Worm (Caenorhabditis elegans) whole organism, L3 larva: ENCODE measurements around the gene C34C12.1.

Experiments
- R02D3.7 ChIP-seq: fragments of 150-350 bp; optimal IDR thresholded peaks from 2 replicates; lab custom pipeline; 2014; ENCODE audit warnings: missing biosample characterization, missing genetic modification characterization
- ZK546.5 ChIP-seq: sonication (generic microtip); optimal IDR thresholded peaks from 2 replicates; lab custom pipeline; 2017; ENCODE audit warnings: missing biosample characterization, missing genetic modification characterization
- aly-2 ChIP-seq: fragments of 150-350 bp; optimal IDR thresholded peaks from 2 replicates; lab custom pipeline; 2014; ENCODE audit warnings: missing biosample characterization, missing genetic modification characterization
- ama-1 ChIP-seq: fragments of 150-350 bp; optimal IDR thresholded peaks from 2 replicates; lab custom pipeline; 2018
- ceh-16 ChIP-seq: sonication (generic microtip); optimal IDR thresholded peaks from 2 replicates; lab custom pipeline; 2017; ENCODE audit warnings: missing biosample characterization, missing genetic modification characterization
- ceh-28 ChIP-seq: fragments of 150-350 bp; optimal IDR thresholded peaks from 2 replicates; lab custom pipeline; 2014; ENCODE audit warnings: missing biosample characterization, missing genetic modification reagents, missing genetic modification characterization
- ceh-82 ChIP-seq: fragments of 150-350 bp; optimal IDR thresholded peaks from 2 replicates; lab custom pipeline; 2014; ENCODE audit warnings: missing biosample characterization, missing genetic modification characterization
- ceh-9 ChIP-seq: sonication (generic microtip); optimal IDR thresholded peaks from 2 replicates; lab custom pipeline; 2018; ENCODE audit warnings: missing biosample characterization, missing genetic modification characterization
- daf-12 ChIP-seq: fragments of 150-350 bp; optimal IDR thresholded peaks from 2 replicates; lab custom pipeline; 2014; ENCODE audit warnings: missing biosample characterization, missing genetic modification reagents, missing genetic modification characterization
- egl-27 ChIP-seq: sonication (generic microtip); optimal IDR thresholded peaks from 4 replicates; lab custom pipeline; 2017; ENCODE audit warnings: missing biosample characterization, missing genetic modification reagents, missing genetic modification characterization
- egl-5 ChIP-seq: fragments of 150-350 bp; optimal IDR thresholded peaks from 2 replicates; lab custom pipeline; 2017; ENCODE audit warnings: missing biosample characterization, missing genetic modification reagents, missing genetic modification characterization, inconsistent platforms
- elt-1 ChIP-seq: fragments of 150-350 bp; optimal IDR thresholded peaks from 2 replicates; lab custom pipeline; 2014; ENCODE audit warnings: missing biosample characterization, missing genetic modification characterization
- elt-2 ChIP-seq: sonication (generic microtip); optimal IDR thresholded peaks from 2 replicates; lab custom pipeline; 2016; ENCODE audit warnings: missing genetic modification reagents, mild to moderate bottlenecking, missing genetic modification characterization, missing compliant biosample characterization
- elt-3 ChIP-seq, 3 experiments: fragments of 150-350 bp in 1 of 3; sonication (generic microtip) in 2 of 3; optimal IDR thresholded peaks; 2 replicates in 2 of 3; 4 replicates in 1 of 3; lab custom pipeline; 2014 to 2017; ENCODE audit warnings: missing biosample characterization in 3 of 3, missing genetic modification characterization in 3 of 3
- eor-1 ChIP-seq, 2 experiments: fragments of 150-350 bp; optimal IDR thresholded peaks; 2 replicates each; lab custom pipeline; 2014 to 2018; ENCODE audit warnings: missing biosample characterization in 2 of 2, missing genetic modification characterization in 2 of 2
- fkh-10 ChIP-seq: sonication (generic microtip); optimal IDR thresholded peaks from 2 replicates; lab custom pipeline; 2017; ENCODE audit warnings: missing biosample characterization, missing genetic modification reagents, missing genetic modification characterization
- fkh-2 ChIP-seq: fragments of 150-350 bp; optimal IDR thresholded peaks from 2 replicates; lab custom pipeline; 2014; ENCODE audit warnings: missing biosample characterization, missing genetic modification reagents, missing genetic modification characterization
- hmg-11 ChIP-seq: sonication (generic microtip); optimal IDR thresholded peaks from 2 replicates; lab custom pipeline; 2016; ENCODE audit warnings: missing genetic modification characterization, missing compliant biosample characterization
- jun-1 ChIP-seq: fragments of 150-350 bp; optimal IDR thresholded peaks from 2 replicates; lab custom pipeline; 2014; ENCODE audit warnings: missing biosample characterization, missing genetic modification reagents, missing genetic modification characterization
- lin-15B ChIP-seq: fragments of 150-350 bp; optimal IDR thresholded peaks from 2 replicates; lab custom pipeline; 2014; ENCODE audit warnings: missing biosample characterization, missing genetic modification characterization
- lin-39 ChIP-seq: fragments of 150-350 bp; optimal IDR thresholded peaks from 2 replicates; lab custom pipeline; 2018; ENCODE audit warnings: missing biosample characterization, missing genetic modification reagents, missing genetic modification characterization
- lsy-12 ChIP-seq: sonication (generic microtip); optimal IDR thresholded peaks from 2 replicates; lab custom pipeline; 2016; ENCODE audit warnings: mild to moderate bottlenecking, missing genetic modification characterization, missing compliant biosample characterization
- mdl-1 ChIP-seq: fragments of 150-350 bp; optimal IDR thresholded peaks from 2 replicates; lab custom pipeline; 2014; ENCODE audit warnings: missing biosample characterization, missing genetic modification characterization
- mml-1 ChIP-seq: fragments of 150-350 bp; sonication (generic microtip); optimal IDR thresholded peaks from 3 replicates; lab custom pipeline; 2014; ENCODE audit warnings: missing biosample characterization, missing genetic modification characterization
- nfya-1 ChIP-seq: sonication (generic microtip); optimal IDR thresholded peaks from 2 replicates; lab custom pipeline; 2017; ENCODE audit warnings: missing genetic modification characterization, mild to moderate bottlenecking, missing compliant biosample characterization, antibody characterized with exemption, moderate library complexity; ENCODE audit not compliant: insufficient read depth
- nhr-11 ChIP-seq: fragments of 150-350 bp; optimal IDR thresholded peaks from 2 replicates; lab custom pipeline; 2014; ENCODE audit warnings: missing biosample characterization, missing genetic modification characterization
- nhr-12 ChIP-seq: fragments of 150-350 bp; optimal IDR thresholded peaks from 2 replicates; lab custom pipeline; 2014; ENCODE audit warnings: missing biosample characterization, missing genetic modification characterization
- nhr-23 ChIP-seq: fragments of 150-350 bp; optimal IDR thresholded peaks from 2 replicates; lab custom pipeline; 2014; ENCODE audit warnings: missing biosample characterization, missing genetic modification reagents, missing genetic modification characterization
- nhr-237 ChIP-seq: fragments of 150-350 bp; optimal IDR thresholded peaks from 2 replicates; lab custom pipeline; 2014; ENCODE audit warnings: missing biosample characterization, missing genetic modification characterization
- nhr-25 ChIP-seq: sonication (generic microtip); optimal IDR thresholded peaks from 2 replicates; lab custom pipeline; 2017; ENCODE audit warnings: missing biosample characterization, missing genetic modification characterization
- nhr-28 ChIP-seq: fragments of 150-350 bp; optimal IDR thresholded peaks from 2 replicates; lab custom pipeline; 2014; ENCODE audit warnings: missing biosample characterization, missing genetic modification characterization
- nhr-43 ChIP-seq: sonication (generic microtip); optimal IDR thresholded peaks from 2 replicates; lab custom pipeline; 2016; ENCODE audit warnings: mild to moderate bottlenecking, missing genetic modification characterization, missing compliant biosample characterization; ENCODE audit not compliant: poor library complexity, severe bottlenecking
- nhr-67 ChIP-seq: fragments of 150-350 bp; optimal IDR thresholded peaks from 2 replicates; lab custom pipeline; 2014; ENCODE audit warnings: missing biosample characterization, missing genetic modification characterization
- nhr-76 ChIP-seq: fragments of 150-350 bp; sonication (generic microtip); optimal IDR thresholded peaks from 5 replicates; lab custom pipeline; 2014; ENCODE audit warnings: missing biosample characterization, missing genetic modification characterization
- nhr-77 ChIP-seq: fragments of 150-350 bp; optimal IDR thresholded peaks from 2 replicates; lab custom pipeline; 2014; ENCODE audit warnings: missing biosample characterization, missing genetic modification characterization
- pha-4 ChIP-seq: fragments of 150-350 bp; optimal IDR thresholded peaks from 2 replicates; lab custom pipeline; 2014; ENCODE audit warnings: missing biosample characterization, missing genetic modification reagents, missing genetic modification characterization
- pqm-1 ChIP-seq: fragments of 150-350 bp; optimal IDR thresholded peaks from 2 replicates; lab custom pipeline; 2017; ENCODE audit warnings: missing biosample characterization, missing genetic modification characterization, inconsistent platforms
- sea-2 ChIP-seq: fragments of 150-350 bp; sonication (generic microtip); optimal IDR thresholded peaks from 4 replicates; lab custom pipeline; 2014; ENCODE audit warnings: missing biosample characterization, missing genetic modification reagents, missing genetic modification characterization
- skn-1 ChIP-seq: fragments of 150-350 bp; optimal IDR thresholded peaks from 2 replicates; lab custom pipeline; 2014; ENCODE audit warnings: missing biosample characterization, missing genetic modification characterization
- snpc-4 ChIP-seq: fragments of 150-350 bp; optimal IDR thresholded peaks from 2 replicates; lab custom pipeline; 2014; ENCODE audit warnings: missing biosample characterization, missing genetic modification characterization
- tbx-2 ChIP-seq: sonication (generic microtip); optimal IDR thresholded peaks from 2 replicates; lab custom pipeline; 2016; ENCODE audit warnings: mild to moderate bottlenecking, missing genetic modification characterization, missing compliant biosample characterization
- unc-62 ChIP-seq: fragments of 150-350 bp; sonication (generic microtip); optimal IDR thresholded peaks from 4 replicates; lab custom pipeline; 2014; ENCODE audit warnings: missing biosample characterization, missing genetic modification reagents, missing genetic modification characterization
- zag-1 ChIP-seq: fragments of 150-350 bp; optimal IDR thresholded peaks from 2 replicates; lab custom pipeline; 2014; ENCODE audit warnings: missing biosample characterization, missing genetic modification characterization
- ztf-4 ChIP-seq: fragments of 150-350 bp; optimal IDR thresholded peaks from 2 replicates; lab custom pipeline; 2014; ENCODE audit warnings: missing biosample characterization, missing genetic modification characterization

C34C12.1 gene

DNA sequence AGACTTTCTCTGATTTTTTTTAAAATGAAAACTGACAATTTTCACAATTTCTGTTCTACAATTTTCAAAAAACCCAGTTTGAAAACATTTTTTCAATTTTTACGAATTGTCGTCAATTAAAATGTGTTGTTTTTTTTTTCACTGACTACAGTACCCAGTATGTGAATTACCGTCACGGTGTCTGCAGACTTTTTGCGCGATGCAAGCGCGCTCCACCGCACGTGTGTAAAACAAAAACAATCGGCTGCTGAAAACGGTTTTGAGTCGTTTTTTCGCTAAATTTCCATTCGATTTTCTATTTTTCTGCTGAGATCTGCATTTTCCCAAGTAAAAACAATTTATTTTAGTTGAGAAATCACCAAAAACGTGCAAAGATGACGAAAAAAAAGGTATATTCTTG lies 2.1 kb downstream of the C34C12.1 start (continued):
- peak; percentile 80 for TF ChIP-seq zag-1
- TF ChIP-seq nhr-67 (tag; lab: Kevin White, UChicago) = no peak
- peak; percentile 38 for TF ChIP-seq daf-12 (tag; lab: Kevin White, UChicago)
- peak; percentile 83 for TF ChIP-seq nhr-77 (tag; lab: Kevin White, UChicago)
- no peak for TF ChIP-seq ceh-9 (tag; lab: Kevin White, UChicago)
- TF ChIP-seq tbx-2 (tag; lab: Kevin White, UChicago) = peak; percentile 95
- peak; percentile 94 for TF ChIP-seq lin-39 (tag; lab: Kevin White, UChicago)
- TF ChIP-seq pha-4 (tag; lab: Kevin White, UChicago) = peak; percentile 99
- TF ChIP-seq pqm-1 = peak; percentile 90
- TF ChIP-seq ztf-4 (tag; lab: Kevin White, UChicago) = peak; percentile 89
- peak; percentile 28 for TF ChIP-seq nhr-237 (tag; lab: Kevin White, UChicago)
- TF ChIP-seq nhr-25 (tag; lab: Kevin White, UChicago) = peak; percentile 99
- peak; percentile 78 for TF ChIP-seq ama-1 (lab: Kevin White, UChicago)
- peak; percentile 48 for TF ChIP-seq fkh-2 (tag; lab: Kevin White, UChicago)
- TF ChIP-seq nhr-28 = peak; percentile 74
- TF ChIP-seq fkh-10 (GFP tag; lab: Kevin White, UChicago) = peak; percentile 90
- no peak for TF ChIP-seq eor-1 (tag; optimal IDR thresholded peaks at IDR 0.05; lab: Kevin White, UChicago)
- peak; percentile 99 for TF ChIP-seq lsy-12 (tag; lab: Kevin White, UChicago)
- TF ChIP-seq ZK546.5 = peak; percentile 65
- peak; percentile 92 for TF ChIP-seq nhr-11 (tag; lab: Kevin White, UChicago)
- peak; percentile 99 for TF ChIP-seq lin-15B

- peak; percentile 86 for TF ChIP-seq snpc-4 (tag; lab: Kevin White, UChicago)
- no peak for TF ChIP-seq fkh-2 (tag; lab: Kevin White, UChicago)
- peak; percentile 53 for TF ChIP-seq egl-27 (tag; lab: Kevin White, UChicago)
- TF ChIP-seq mdl-1 (tag; lab: Kevin White, UChicago) = no peak
- TF ChIP-seq nhr-76 = peak; percentile 70
- TF ChIP-seq pqm-1 = peak; percentile 1
- TF ChIP-seq ZK546.5 = peak; percentile 20
- TF ChIP-seq nhr-43 (tag; lab: Kevin White, UChicago) = peak; percentile 94
- TF ChIP-seq fkh-10 (GFP tag; lab: Kevin White, UChicago) = peak; percentile 89
- peak; percentile 97 for TF ChIP-seq lin-15B
- TF ChIP-seq nhr-77 (tag; lab: Kevin White, UChicago) = peak; percentile 83
- TF ChIP-seq nhr-237 (tag; lab: Kevin White, UChicago) = no peak
- no peak for TF ChIP-seq nhr-67 (tag; lab: Kevin White, UChicago)
- TF ChIP-seq sea-2 (GFP tag; lab: Kevin White, UChicago) = no peak
- TF ChIP-seq ceh-28 (tag; lab: Kevin White, UChicago) = peak; percentile 87
- TF ChIP-seq elt-3 (tag; optimal IDR thresholded peaks at IDR 0.05; lab: Kevin White, UChicago) = no peak
- peak; percentile 91 for TF ChIP-seq lsy-12 (tag; lab: Kevin White, UChicago)
- TF ChIP-seq ceh-82 (tag; lab: Kevin White, UChicago) = peak; percentile 83
- peak; percentile 62 for TF ChIP-seq ama-1 (lab: Kevin White, UChicago)
- TF ChIP-seq eor-1 (tag; optimal IDR thresholded peaks at IDR 0.05; lab: Kevin White, UChicago) = peak in 1 of 2 experiments; percentile 30
- peak; percentile 94 for TF ChIP-seq nhr-25 (tag; lab: Kevin White, UChicago)
- TF ChIP-seq ceh-9 (tag; lab: Kevin White, UChicago) = no peak
- TF ChIP-seq tbx-2 (tag; lab: Kevin White, UChicago) = peak; percentile 93
- peak; percentile 98 for TF ChIP-seq nhr-23 (tag; lab: Kevin White, UChicago)
- peak; percentile 71 for TF ChIP-seq skn-1
- TF ChIP-seq zag-1 = peak; percentile 37
- TF ChIP-seq elt-1 = peak; percentile 31
- peak; percentile 66 for TF ChIP-seq elt-2
- peak; percentile 66 for TF ChIP-seq egl-5 (tag; lab: Kevin White, UChicago)
- peak; percentile 93 for TF ChIP-seq jun-1 (tag; lab: Kevin White, UChicago)
- no peak for TF ChIP-seq aly-2
- TF ChIP-seq ztf-4 (tag; lab: Kevin White, UChicago) = peak; percentile 28
- peak; percentile 95 for TF ChIP-seq nfya-1 (tag; lab: Kevin White, UChicago)
- peak; percentile 89 for TF ChIP-seq R02D3.7 (tag; lab: Kevin White, UChicago)
- no peak for TF ChIP-seq mml-1 (tag; lab: Kevin White, UChicago)
- no peak for TF ChIP-seq nhr-28
- no peak for TF ChIP-seq ceh-16 (tag; lab: Kevin White, UChicago)
- no peak for TF ChIP-seq nhr-12 (tag; lab: Kevin White, UChicago)
- peak; percentile 95 for TF ChIP-seq pha-4 (tag; lab: Kevin White, UChicago)
- TF ChIP-seq hmg-11 (tag; lab: Kevin White, UChicago) = peak; percentile 89
- TF ChIP-seq nhr-11 (tag; lab: Kevin White, UChicago) = peak; percentile 57
- peak; percentile 80 for TF ChIP-seq lin-39 (tag; lab: Kevin White, UChicago)
- TF ChIP-seq unc-62 (GFP tag; lab: Kevin White, UChicago) = peak; percentile 6
- TF ChIP-seq, all 47 proteins: peak for 31
Measured at ce11 chrIII:3460061-3460460, 5.9 kb downstream of the C34C12.1 start, which contains the start of gene C34C12.8. Gene C34C12.8 (plus strand): TSS chrIII:3460406.
